Fruit fly (Drosophila melanogaster) whole organism, embryonic: ENCODE data around the gene fzo.

Experiments used
- Ada2b ChIP-seq: fragments of 200-800 bp; sonication (Bioruptor generic); IDR thresholded peaks from 2 replicates; pipeline ENCODE4 v1.3.6; 2022; ENCODE audit warnings: missing biosample characterization, missing genetic modification characterization
- BEAF-32 ChIP-seq: fragments of 200-800 bp; sonication (Bioruptor generic); optimal IDR thresholded peaks from 3 replicates; lab custom pipeline; 2017; ENCODE audit warnings: missing biosample characterization, missing genetic modification characterization, mild to moderate bottlenecking, moderate library complexity, missing genetic modification reagents
- CG12071 ChIP-seq: fragments of 200-800 bp; sonication (Bioruptor generic); optimal IDR thresholded peaks from 3 replicates; lab custom pipeline; 2018; ENCODE audit warnings: missing biosample characterization, mild to moderate bottlenecking, missing genetic modification characterization
- CG12155 ChIP-seq: fragments of 200-800 bp; sonication (Bioruptor generic); optimal IDR thresholded peaks from 3 replicates; lab custom pipeline; 2016; ENCODE audit warnings: missing biosample characterization, missing genetic modification characterization
- CG12659 ChIP-seq: fragments of 200-800 bp; sonication (Bioruptor generic); optimal IDR thresholded peaks from 3 replicates; lab custom pipeline; 2017; ENCODE audit warnings: mild to moderate bottlenecking, missing biosample characterization, missing genetic modification reagents, missing genetic modification characterization
- CG12769 ChIP-seq: fragments of 200-800 bp; sonication (Bioruptor generic); optimal IDR thresholded peaks from 2 replicates; lab custom pipeline; 2019; ENCODE audit warnings: missing biosample characterization, mild to moderate bottlenecking, missing genetic modification characterization, moderate library complexity
- CG12942 ChIP-seq: fragments of 200-800 bp; sonication (Bioruptor generic); optimal IDR thresholded peaks from 3 replicates; lab custom pipeline; 2016; ENCODE audit warnings: missing biosample characterization, missing genetic modification characterization
- CG14710 ChIP-seq: fragments of 200-800 bp; sonication (Bioruptor generic); optimal IDR thresholded peaks from 3 replicates; lab custom pipeline; 2019; ENCODE audit warnings: missing biosample characterization, mild to moderate bottlenecking, missing genetic modification characterization, moderate library complexity
- CG14860 ChIP-seq: fragments of 200-800 bp; sonication (Bioruptor generic); IDR thresholded peaks from 3 replicates; pipeline ENCODE4 v1.3.6; 2022; ENCODE audit warnings: missing biosample characterization, missing genetic modification characterization; ENCODE audit not compliant: partially characterized antibody
- CG14965 ChIP-seq: fragments of 200-800 bp; sonication (Bioruptor generic); optimal IDR thresholded peaks from 2 replicates; lab custom pipeline; 2016; ENCODE audit warnings: missing biosample characterization, missing genetic modification characterization, borderline replicate concordance
- CG16815 ChIP-seq: fragments of 200-800 bp; sonication (Bioruptor generic); optimal IDR thresholded peaks from 3 replicates; lab custom pipeline; 2017; ENCODE audit warnings: missing biosample characterization, mild to moderate bottlenecking, missing genetic modification characterization
- CG3163 ChIP-seq: fragments of 200-800 bp; sonication (Bioruptor generic); optimal IDR thresholded peaks from 3 replicates; lab custom pipeline; 2016; ENCODE audit warnings: missing biosample characterization, missing genetic modification characterization
- CG3407 ChIP-seq: fragments of 200-800 bp; sonication (Bioruptor generic); optimal IDR thresholded peaks from 2 replicates; lab custom pipeline; 2018; ENCODE audit warnings: missing biosample characterization, mild to moderate bottlenecking, missing genetic modification characterization
- CG6689 ChIP-seq: fragments of 200-800 bp; sonication (Bioruptor generic); IDR thresholded peaks from 2 replicates; pipeline ENCODE4 v1.3.6; 2022; ENCODE audit warnings: missing biosample characterization, missing genetic modification characterization
- CG9932 ChIP-seq: fragments of 200-800 bp; sonication (Bioruptor generic); IDR thresholded peaks from 2 replicates; pipeline ENCODE4 v1.3.6; 2022; ENCODE audit warnings: missing biosample characterization, missing genetic modification characterization
- Ets97D ChIP-seq: fragments of 200-800 bp; sonication (Bioruptor generic); optimal IDR thresholded peaks from 3 replicates; lab custom pipeline; 2016; ENCODE audit warnings: missing biosample characterization, missing genetic modification characterization
- HmgD ChIP-seq: fragments of 200-800 bp; sonication (Bioruptor generic); optimal IDR thresholded peaks from 3 replicates; lab custom pipeline; 2016; ENCODE audit warnings: missing biosample characterization, missing genetic modification characterization
- Hmr ChIP-seq: fragments of 200-800 bp; sonication (Bioruptor generic); optimal IDR thresholded peaks from 3 replicates; lab custom pipeline; 2017; ENCODE audit warnings: mild to moderate bottlenecking, missing biosample characterization, missing genetic modification reagents, missing genetic modification characterization
- Hr39 ChIP-seq: fragments of >200 bp; optimal IDR thresholded peaks from 2 replicates; lab custom pipeline; 2017
- Lhr ChIP-seq: fragments of 200-800 bp; sonication (Bioruptor generic); optimal IDR thresholded peaks from 3 replicates; lab custom pipeline; 2017; ENCODE audit warnings: mild to moderate bottlenecking, missing biosample characterization, missing genetic modification reagents, missing genetic modification characterization
- MESR4 ChIP-seq: fragments of 200-800 bp; sonication (Bioruptor generic); optimal IDR thresholded peaks from 2 replicates; lab custom pipeline; 2018; ENCODE audit warnings: missing biosample characterization, mild to moderate bottlenecking, missing genetic modification characterization, moderate library complexity
- MTF-1 ChIP-seq: fragments of 200-800 bp; sonication (Bioruptor generic); optimal IDR thresholded peaks from 2 replicates; lab custom pipeline; 2018; ENCODE audit warnings: missing biosample characterization, mild to moderate bottlenecking, missing genetic modification characterization, borderline replicate concordance
- Sin3A ChIP-seq: fragments of >200 bp; optimal IDR thresholded peaks from 2 replicates; lab custom pipeline; 2018
- Tbp ChIP-seq: fragments of >200 bp; optimal IDR thresholded peaks from 2 replicates; lab custom pipeline; 2018; ENCODE audit warnings: missing biosample characterization, missing genetic modification characterization
- Trl ChIP-seq, 3 experiments: fragments of >200 bp in 2 of 3; fragments of 200-800 bp in 1 of 3; sonication (Bioruptor generic) in 1 of 3; optimal IDR thresholded peaks; 2 replicates in 1 of 3; 3 replicates in 2 of 3; lab custom pipeline; 2016 to 2017; ENCODE audit warnings: missing biosample characterization in 1 of 3, missing genetic modification characterization in 1 of 3
- ac ChIP-seq: fragments of 200-800 bp; sonication (Bioruptor generic); optimal IDR thresholded peaks from 3 replicates; lab custom pipeline; 2017; ENCODE audit warnings: missing biosample characterization, mild to moderate bottlenecking, missing genetic modification characterization
- az2 ChIP-seq: fragments of 200-800 bp; sonication (Bioruptor generic); optimal IDR thresholded peaks from 3 replicates; lab custom pipeline; 2016; ENCODE audit warnings: missing biosample characterization, missing genetic modification characterization
- cas ChIP-seq: fragments of 200-800 bp; sonication (Bioruptor generic); IDR thresholded peaks from 2 replicates; pipeline ENCODE4 v1.3.6; 2022; ENCODE audit warnings: missing biosample characterization, missing genetic modification characterization
- caup ChIP-seq: fragments of 200-800 bp; sonication (Bioruptor generic); optimal IDR thresholded peaks from 3 replicates; lab custom pipeline; 2017; ENCODE audit warnings: missing biosample characterization, mild to moderate bottlenecking, missing genetic modification characterization, moderate library complexity; ENCODE audit not compliant: severe bottlenecking
- chinmo ChIP-seq: fragments of 200-800 bp; sonication (Bioruptor generic); IDR thresholded peaks from 4 replicates; pipeline ENCODE4 v1.3.6; 2022; ENCODE audit warnings: missing biosample characterization, missing genetic modification characterization; ENCODE audit not compliant: partially characterized antibody
- cwo ChIP-seq: fragments of 200-800 bp; sonication (Bioruptor generic); optimal IDR thresholded peaks from 3 replicates; lab custom pipeline; 2017; ENCODE audit warnings: missing biosample characterization, missing genetic modification characterization, mild to moderate bottlenecking, moderate library complexity, missing genetic modification reagents
- dan ChIP-seq: fragments of 200-800 bp; sonication (Bioruptor generic); IDR thresholded peaks from 2 replicates; pipeline ENCODE4 v1.3.6; 2022; ENCODE audit warnings: missing biosample characterization, missing genetic modification characterization
- dati ChIP-seq: fragments of 200-800 bp; sonication (Bioruptor generic); IDR thresholded peaks from 2 replicates; pipeline ENCODE4 v1.3.6; 2022; ENCODE audit warnings: missing biosample characterization, missing genetic modification characterization
- fd102C ChIP-seq: fragments of 200-800 bp; sonication (Bioruptor generic); optimal IDR thresholded peaks from 2 replicates; lab custom pipeline; 2018; ENCODE audit warnings: missing biosample characterization, mild to moderate bottlenecking, missing genetic modification characterization, moderate library complexity
- grn ChIP-seq: fragments of 200-800 bp; sonication (Bioruptor generic); optimal IDR thresholded peaks from 3 replicates; lab custom pipeline; 2017; ENCODE audit warnings: missing biosample characterization, missing genetic modification characterization
- gro ChIP-seq: fragments of 200-800 bp; sonication (Bioruptor generic); optimal IDR thresholded peaks from 2 replicates; lab custom pipeline; 2016; ENCODE audit warnings: missing biosample characterization, missing genetic modification characterization
- hb ChIP-seq: fragments of 200-800 bp; sonication (Bioruptor generic); IDR thresholded peaks from 3 replicates; pipeline ENCODE4 v1.3.6; 2022; ENCODE audit warnings: missing biosample characterization, missing genetic modification characterization; ENCODE audit not compliant: partially characterized antibody
- kay ChIP-seq: fragments of 200-800 bp; sonication (Bioruptor generic); optimal IDR thresholded peaks from 2 replicates; lab custom pipeline; 2016; ENCODE audit warnings: missing biosample characterization, missing genetic modification characterization
- maf-S ChIP-seq: fragments of 200-800 bp; sonication (Bioruptor generic); optimal IDR thresholded peaks from 2 replicates; lab custom pipeline; 2016; ENCODE audit warnings: missing biosample characterization, missing genetic modification characterization
- pros ChIP-seq: fragments of 200-800 bp; sonication (Bioruptor generic); optimal IDR thresholded peaks from 3 replicates; lab custom pipeline; 2019; ENCODE audit warnings: missing biosample characterization, mild to moderate bottlenecking, missing genetic modification characterization, moderate library complexity
- pum ChIP-seq: fragments of 200-800 bp; sonication (Bioruptor generic); optimal IDR thresholded peaks from 2 replicates; lab custom pipeline; 2016; ENCODE audit warnings: missing biosample characterization, missing genetic modification characterization
- sens ChIP-seq: fragments of 200-800 bp; sonication (Bioruptor generic); peaks from one replicate; lab custom pipeline; 2016; ENCODE audit warnings: missing biosample characterization, missing genetic modification characterization
- sr ChIP-seq: fragments of 200-800 bp; sonication (Bioruptor generic); IDR thresholded peaks from 3 replicates; pipeline ENCODE4 v1.3.6; 2022; ENCODE audit warnings: missing biosample characterization, missing genetic modification characterization
- sug ChIP-seq: fragments of 200-800 bp; optimal IDR thresholded peaks from 2 replicates; lab custom pipeline; 2019; ENCODE audit warnings: missing biosample characterization, mild to moderate bottlenecking, missing genetic modification characterization, moderate library complexity
- trh ChIP-seq: fragments of 200-800 bp; sonication (Bioruptor generic); optimal IDR thresholded peaks from 2 replicates; lab custom pipeline; 2016; ENCODE audit warnings: missing biosample characterization, missing genetic modification characterization
- twi ChIP-seq: fragments of 200-800 bp; optimal IDR thresholded peaks from 2 replicates; lab custom pipeline; 2019; ENCODE audit warnings: missing biosample characterization, mild to moderate bottlenecking, missing genetic modification characterization, moderate library complexity
- vvl ChIP-seq: fragments of 200-800 bp; sonication (Bioruptor generic); IDR thresholded peaks from 2 replicates; pipeline ENCODE4 v1.3.6; 2022; ENCODE audit warnings: missing biosample characterization, missing genetic modification characterization
- zen ChIP-seq: fragments of 200-800 bp; sonication (Bioruptor generic); optimal IDR thresholded peaks from 3 replicates; lab custom pipeline; 2018; ENCODE audit warnings: missing biosample characterization, mild to moderate bottlenecking, missing genetic modification characterization, moderate library complexity
- zen2 ChIP-seq: fragments of 200-800 bp; sonication (Bioruptor generic); IDR thresholded peaks from 3 replicates; pipeline ENCODE4 v1.3.6; 2022; ENCODE audit warnings: missing biosample characterization, missing genetic modification characterization; ENCODE audit not compliant: partially characterized antibody
- zf30C ChIP-seq: fragments of 200-800 bp; sonication (Bioruptor generic); optimal IDR thresholded peaks from 3 replicates; lab custom pipeline; 2018; ENCODE audit warnings: missing biosample characterization, mild to moderate bottlenecking, missing genetic modification characterization

fzo gene

DNA sequence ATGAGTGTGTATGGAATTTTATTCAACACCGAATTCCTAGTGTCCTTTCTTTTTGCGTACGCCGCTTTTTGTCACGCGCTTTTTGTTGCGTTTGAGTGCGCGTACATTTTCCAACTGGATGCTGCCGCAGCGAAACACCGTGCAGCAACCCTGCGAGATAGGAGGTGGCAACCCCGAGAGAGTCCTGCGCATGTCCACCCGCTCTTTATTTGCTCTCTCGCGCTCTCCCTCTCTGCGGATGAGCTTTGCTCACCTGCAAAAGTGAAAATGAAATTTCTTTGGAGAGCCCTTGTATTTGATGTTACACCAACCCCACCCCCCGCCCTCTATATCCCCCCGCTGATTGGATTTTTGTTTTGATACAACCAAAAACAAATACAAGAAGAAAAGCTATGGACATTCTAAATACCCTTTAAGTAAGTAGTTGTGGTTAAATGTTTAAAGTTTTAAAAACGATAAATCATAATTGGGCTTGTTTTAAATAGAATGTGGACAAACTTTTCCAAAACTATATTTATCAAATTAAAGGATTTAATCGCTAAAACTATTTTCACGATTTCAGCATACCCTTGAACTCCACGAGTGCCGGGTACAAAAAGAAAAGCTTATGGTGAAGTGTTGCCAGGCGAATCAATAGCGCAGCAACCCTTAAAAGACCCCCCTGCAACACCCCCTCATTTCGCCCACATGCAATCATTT lies 36.2 kb upstream of the fzo start (continued):
- TF ChIP-seq Ada2b (peak; percentile 75), dan (GFP tag; lab: Robert Waterston, UW) (no peak), MTF-1 (no peak), CG9932 (GFP tag; lab: Robert Waterston, UW) (peak; percentile 63), kay (peak; percentile 30), CG3407 (peak; percentile 32), sens (GFP tag; lab: Kevin White, UChicago) (peak; percentile 94), MESR4 (GFP tag; lab: Kevin White, UChicago) (no peak), pros (no peak), Hmr (GFP tag; lab: Kevin White, UChicago) (peak; percentile 81), maf-S (GFP tag; lab: Kevin White, UChicago) (peak; percentile 25), CG12942 (no peak), CG14710 (tag; lab: Kevin White, UChicago) (peak; percentile 48), gro (peak; percentile 19), Hr39 (lab: Kevin White, UChicago) (no peak), cwo (GFP tag; lab: Kevin White, UChicago) (peak; percentile 64), ac (GFP tag; lab: Kevin White, UChicago) (no peak), chinmo (GFP tag; lab: Robert Waterston, UW) (no peak), hb (no peak), CG12155 (no peak), CG16815 (no peak), Tbp (GFP tag; lab: Kevin White, UChicago) (no peak), Trl (optimal IDR thresholded peaks at IDR 0.05; lab: Kevin White, UChicago) (peak; percentile 58 to 62), Trl (GFP tag; optimal IDR thresholded peaks at IDR 0.05; lab: Kevin White, UChicago) (peak; percentile 57), CG12769 (no peak), BEAF-32 (GFP tag; lab: Kevin White, UChicago) (no peak), sug (tag; lab: Kevin White, UChicago) (no peak), az2 (GFP tag; lab: Kevin White, UChicago) (peak; percentile 38), CG14965 (GFP tag; lab: Kevin White, UChicago) (no peak), Sin3A (lab: Kevin White, UChicago) (no peak), CG6689 (GFP tag; lab: Robert Waterston, UW) (peak; percentile 67), pum (GFP tag; lab: Kevin White, UChicago) (peak; percentile 43), cas (GFP tag; lab: Robert Waterston, UW) (no peak), Ets97D (GFP tag; lab: Kevin White, UChicago) (peak; percentile 27), CG14860 (no peak), zf30C (GFP tag; lab: Kevin White, UChicago) (no peak), zen (tag; lab: Kevin White, UChicago) (peak; percentile 37), dati (GFP tag; lab: Robert Waterston, UW) (no peak), HmgD (no peak), CG12071 (GFP tag; lab: Kevin White, UChicago) (peak; percentile 47), zen2 (no peak), caup (GFP tag; lab: Kevin White, UChicago) (peak; percentile 73), Lhr (no peak), trh (peak; percentile 8), CG12659 (GFP tag; lab: Kevin White, UChicago) (peak; percentile 47), grn (GFP tag; lab: Kevin White, UChicago) (no peak), fd102C (GFP tag; lab: Kevin White, UChicago) (no peak), sr (GFP tag; lab: Robert Waterston, UW) (no peak), CG3163 (peak; percentile 4), twi (tag; lab: Kevin White, UChicago) (no peak), vvl (GFP tag; lab: Robert Waterston, UW) (peak; percentile 79)
